Fruit fly (Drosophila melanogaster) whole organism, prepupa: ENCODE measurements around the gene Usp1.

Experiments
- CG10669 ChIP-seq: fragments of 200-800 bp; sonication (Bioruptor generic); optimal IDR thresholded peaks from 3 replicates; lab custom pipeline; 2018; ENCODE audit warnings: missing biosample characterization, mild to moderate bottlenecking, missing genetic modification characterization, moderate library complexity
- CG15336 ChIP-seq: fragments of 200-800 bp; sonication (Bioruptor generic); IDR thresholded peaks from 2 replicates; pipeline ENCODE4 v1.3.6; 2022; ENCODE audit warnings: missing biosample characterization, missing genetic modification characterization
- CG3919 ChIP-seq: fragments of 200-800 bp; sonication (Bioruptor generic); optimal IDR thresholded peaks from 3 replicates; lab custom pipeline; 2016; ENCODE audit warnings: missing biosample characterization, missing genetic modification characterization
- CG6163 ChIP-seq: fragments of 200-800 bp; sonication (Bioruptor generic); IDR thresholded peaks from 3 replicates; pipeline ENCODE4 v1.3.6; 2022; ENCODE audit warnings: missing biosample characterization, missing genetic modification characterization
- Gug ChIP-seq: fragments of 200-800 bp; sonication (Bioruptor generic); IDR thresholded peaks from 2 replicates; pipeline ENCODE4 v1.3.6; 2022; ENCODE audit warnings: missing biosample characterization, missing genetic modification characterization
- Hr39 ChIP-seq: fragments of 200-800 bp; sonication (Bioruptor generic); optimal IDR thresholded peaks from 2 replicates; lab custom pipeline; 2016; ENCODE audit warnings: missing biosample characterization, missing genetic modification characterization
- OdsH ChIP-seq: fragments of 200-800 bp; sonication (Bioruptor generic); optimal IDR thresholded peaks from 3 replicates; lab custom pipeline; 2016; ENCODE audit warnings: missing biosample characterization, missing genetic modification characterization
- Sox102F ChIP-seq: fragments of 200-800 bp; sonication (Bioruptor generic); optimal IDR thresholded peaks from 2 replicates; lab custom pipeline; 2016; ENCODE audit warnings: missing biosample characterization, mild to moderate bottlenecking, missing genetic modification characterization
- achi ChIP-seq: fragments of 200-800 bp; sonication (Bioruptor generic); optimal IDR thresholded peaks from 3 replicates; lab custom pipeline; 2016; ENCODE audit warnings: missing biosample characterization, missing genetic modification characterization
- dsx ChIP-seq: fragments of 200-800 bp; optimal IDR thresholded peaks from 3 replicates; lab custom pipeline; 2019; ENCODE audit warnings: missing biosample characterization, mild to moderate bottlenecking, missing genetic modification characterization, moderate library complexity; ENCODE audit not compliant: poor library complexity, severe bottlenecking
- eg ChIP-seq: fragments of 200-800 bp; sonication (Bioruptor generic); IDR thresholded peaks from 3 replicates; pipeline ENCODE4 v1.3.6; 2022; ENCODE audit warnings: missing biosample characterization, missing genetic modification characterization
- spab ChIP-seq: fragments of 200-800 bp; sonication (Bioruptor generic); optimal IDR thresholded peaks from 2 replicates; lab custom pipeline; 2017; ENCODE audit warnings: missing biosample characterization, mild to moderate bottlenecking, missing genetic modification characterization, missing genetic modification reagents
- vri ChIP-seq: fragments of 200-800 bp; sonication (Bioruptor generic); optimal IDR thresholded peaks from 3 replicates; lab custom pipeline; 2016; ENCODE audit warnings: missing biosample characterization, mild to moderate bottlenecking, missing genetic modification characterization

DNA sequence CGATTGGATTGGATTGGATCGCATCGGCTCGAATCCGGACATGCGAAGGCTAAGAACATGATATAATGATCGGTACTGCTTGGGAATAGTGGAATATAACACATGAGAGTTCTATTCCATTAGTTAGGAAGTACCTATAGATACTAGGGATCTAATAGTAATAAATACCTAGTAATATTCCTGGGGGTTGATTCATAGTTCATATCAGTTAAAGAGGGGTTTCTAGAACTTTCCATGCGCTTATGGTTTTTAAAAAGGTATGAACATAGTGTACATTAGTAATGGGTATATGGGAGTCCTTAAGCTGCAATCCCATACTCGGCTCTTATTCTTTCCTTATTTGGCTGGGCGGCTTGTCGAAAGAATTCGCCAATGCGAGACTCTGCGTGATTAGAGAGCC is 55.4 kb downstream of the Usp1 start:
- TF ChIP-seq spab (GFP tag; lab: Kevin White, UChicago) (no peak), vri (no peak), CG15336 (GFP tag; lab: Robert Waterston, UW) (no peak), eg (GFP tag; lab: Robert Waterston, UW) (no peak), Gug (GFP tag; lab: Robert Waterston, UW) (no peak), CG6163 (GFP tag; lab: Robert Waterston, UW) (no peak), Sox102F (GFP tag; lab: Kevin White, UChicago) (no peak), CG10669 (GFP tag; lab: Kevin White, UChicago) (no peak), Hr39 (no peak), achi (no peak), CG3919 (GFP tag; lab: Kevin White, UChicago) (no peak), dsx (GFP tag; lab: Kevin White, UChicago) (no peak), OdsH (GFP tag; lab: Kevin White, UChicago) (no peak)
